Fruit fly (Drosophila melanogaster): ENCODE results near the gene Tep1.

The Tep1 gene

DNA sequence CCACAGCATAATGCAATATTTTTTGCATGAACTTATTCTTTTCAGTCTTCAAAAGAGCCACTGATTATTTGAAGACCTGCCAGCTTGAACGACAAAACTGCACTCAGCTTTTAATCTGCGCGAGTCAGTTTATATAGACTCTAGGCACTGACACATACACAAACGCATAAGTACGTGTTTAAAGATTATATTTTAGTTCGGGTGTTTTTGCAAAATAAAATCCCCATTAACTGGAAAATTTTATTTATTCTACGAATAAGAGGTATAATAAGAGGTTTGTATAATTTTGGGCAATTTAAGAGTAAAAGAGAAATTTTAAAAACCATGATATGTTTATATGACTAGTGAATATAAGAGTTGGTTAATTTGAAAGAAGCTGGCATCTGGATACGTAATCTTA is at the start of gene Tep1:
Gene Tep1, minus strand, starts transcription at position 101 of the 400 bp plus-strand sequence.
- no peak for TF ChIP-seq noc (tag; optimal IDR thresholded peaks at IDR 0.05)

DNA sequence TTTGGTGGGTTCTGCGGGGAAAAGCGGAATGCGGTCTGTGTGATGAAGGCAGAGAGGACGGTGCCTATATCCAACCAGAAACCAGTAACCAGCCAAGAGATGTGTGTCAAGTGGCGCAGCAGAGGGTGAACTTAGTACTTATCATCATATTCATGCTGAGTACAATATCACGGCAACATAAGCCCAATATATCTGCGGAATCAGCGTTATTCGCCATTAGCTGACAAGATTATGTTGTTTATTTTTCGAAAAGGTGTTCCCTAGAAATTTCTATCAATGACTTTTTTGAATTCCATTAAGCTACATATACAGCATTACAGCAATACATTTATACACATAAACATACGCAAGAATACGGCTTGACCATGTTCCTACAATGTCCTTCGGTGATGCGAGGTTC is 47.5 kb upstream of the Tep1 start, which contains the start of gene CG12448:
Gene CG12448, plus strand, starts transcription at position 301 of the 400 bp plus-strand sequence.
- TF ChIP-seq noc (tag; optimal IDR thresholded peaks at IDR 0.05) = no peak

DNA sequence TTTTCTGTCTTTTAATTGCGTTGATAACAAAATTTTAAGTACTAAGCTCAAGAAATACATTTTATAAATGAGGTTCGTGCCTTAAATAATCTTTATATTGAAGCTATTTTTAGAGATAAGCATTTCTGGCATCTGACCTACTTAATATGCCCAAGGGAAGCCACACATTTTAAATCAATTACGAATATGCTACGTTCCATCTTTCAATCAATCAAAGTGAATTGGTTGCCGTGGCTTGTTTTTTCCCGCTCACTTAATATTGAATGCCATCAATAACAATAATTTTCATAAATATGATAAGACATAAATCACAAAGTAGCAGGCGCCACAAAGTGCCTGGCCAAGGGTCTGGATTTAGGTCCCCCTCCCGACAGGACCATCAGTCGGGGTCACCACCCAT is 42.5 kb upstream of the Tep1 start:
- no peak for TF ChIP-seq noc (tag; optimal IDR thresholded peaks at IDR 0.05)

DNA sequence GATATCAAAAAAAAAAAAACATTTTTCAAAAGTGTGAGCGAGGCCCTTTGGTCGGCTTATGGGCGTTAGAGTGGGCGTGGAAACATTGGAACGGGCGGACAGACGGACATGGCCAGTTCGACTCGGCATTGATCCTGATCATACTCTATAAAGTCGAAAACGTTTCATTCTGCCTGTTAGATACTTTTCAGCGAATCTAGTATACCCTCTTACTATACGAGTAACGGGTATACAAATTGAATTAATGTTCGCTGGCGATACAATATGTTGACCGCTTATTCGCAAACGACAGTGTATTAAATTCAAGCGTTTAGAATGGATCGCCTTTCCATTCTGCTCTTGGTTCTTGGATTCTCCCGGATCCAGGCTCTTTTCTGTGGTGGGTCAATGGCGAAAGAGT is 29.5 kb upstream of the Tep1 start, which contains the start of gene CG4793:
Gene CG4793, plus strand, starts transcription at position 301 of the 400 bp plus-strand sequence.
- no peak for TF ChIP-seq noc (tag; optimal IDR thresholded peaks at IDR 0.05)

DNA sequence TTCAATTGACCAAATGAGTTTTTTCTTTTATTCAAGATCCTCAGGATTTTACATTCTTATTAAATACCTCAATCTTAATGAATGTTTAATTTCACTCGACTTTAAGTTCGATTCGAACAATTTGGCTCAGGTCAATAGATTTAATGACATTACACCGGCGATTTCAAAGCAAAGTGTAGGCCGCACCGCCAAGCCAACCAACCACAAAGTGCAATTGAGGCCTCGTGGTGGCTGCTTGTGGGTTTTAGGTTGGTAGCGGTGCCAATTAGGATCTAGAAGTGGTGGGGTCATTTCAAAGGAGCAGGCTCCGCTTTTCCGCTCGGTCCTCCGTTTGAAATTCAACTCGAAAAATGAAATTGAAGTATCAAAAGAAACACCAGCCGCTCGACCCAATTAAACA is 23.0 kb upstream of the Tep1 start, which contains the start of gene CG13244:
Gene CG13244, plus strand, starts transcription at position 301 of the 400 bp plus-strand sequence.
- no peak for TF ChIP-seq noc (tag; optimal IDR thresholded peaks at IDR 0.05)

DNA sequence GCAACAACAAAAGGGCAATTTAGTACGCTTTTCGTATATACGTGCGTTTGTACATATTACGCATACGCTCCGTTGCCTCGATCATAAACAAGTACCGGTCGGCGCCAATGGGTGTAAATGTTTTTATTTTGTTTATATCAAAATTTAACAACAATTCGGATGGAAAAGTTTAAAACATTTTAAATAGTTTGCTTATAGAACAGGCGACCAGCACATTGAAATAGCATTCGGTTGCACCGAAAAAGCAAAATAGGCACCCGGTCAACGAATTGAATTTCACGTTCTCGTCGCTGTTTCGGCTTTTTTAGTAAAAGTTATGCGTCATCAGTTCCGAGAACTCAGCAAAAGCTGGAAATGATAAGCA is 20.0 kb upstream of the Tep1 start:
- TF ChIP-seq noc (tag; optimal IDR thresholded peaks at IDR 0.05) = peak; percentile 45

DNA sequence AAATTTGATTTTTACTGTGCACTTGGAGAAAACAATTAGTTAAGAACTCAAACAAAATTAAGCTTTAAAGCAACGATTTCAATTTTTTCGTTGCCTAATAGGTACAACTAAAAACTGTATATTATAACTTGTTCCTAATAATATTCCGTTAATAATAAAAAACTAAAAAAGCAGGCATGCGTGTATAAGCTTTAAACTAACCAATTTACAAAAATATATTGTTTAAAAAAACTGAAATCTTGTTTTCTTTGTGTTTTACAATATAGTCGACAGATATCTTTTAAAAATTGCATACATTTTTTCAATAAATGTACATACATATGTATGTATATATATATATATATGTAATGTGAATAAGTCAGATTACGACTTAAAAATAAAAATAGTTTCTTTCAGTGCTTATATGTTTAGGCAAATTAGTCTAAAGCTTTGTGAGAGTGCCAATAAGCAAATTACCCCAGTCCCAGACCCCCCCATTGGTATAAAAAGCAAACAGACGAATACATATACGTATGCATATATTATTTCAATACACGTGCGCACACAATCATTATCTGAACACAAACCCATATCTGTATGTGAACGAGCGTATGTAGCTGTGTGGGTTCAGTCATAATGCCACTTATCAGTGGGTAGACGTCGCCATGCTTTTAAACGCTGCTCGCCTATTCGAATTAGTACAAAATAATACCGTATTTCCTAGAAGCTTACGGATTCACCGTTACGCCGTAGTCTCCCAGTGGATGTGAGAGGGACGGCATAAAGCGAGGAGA is 19.5 kb upstream of the Tep1 start:
- peak; percentile 16 for TF ChIP-seq noc (tag; optimal IDR thresholded peaks at IDR 0.05)

DNA sequence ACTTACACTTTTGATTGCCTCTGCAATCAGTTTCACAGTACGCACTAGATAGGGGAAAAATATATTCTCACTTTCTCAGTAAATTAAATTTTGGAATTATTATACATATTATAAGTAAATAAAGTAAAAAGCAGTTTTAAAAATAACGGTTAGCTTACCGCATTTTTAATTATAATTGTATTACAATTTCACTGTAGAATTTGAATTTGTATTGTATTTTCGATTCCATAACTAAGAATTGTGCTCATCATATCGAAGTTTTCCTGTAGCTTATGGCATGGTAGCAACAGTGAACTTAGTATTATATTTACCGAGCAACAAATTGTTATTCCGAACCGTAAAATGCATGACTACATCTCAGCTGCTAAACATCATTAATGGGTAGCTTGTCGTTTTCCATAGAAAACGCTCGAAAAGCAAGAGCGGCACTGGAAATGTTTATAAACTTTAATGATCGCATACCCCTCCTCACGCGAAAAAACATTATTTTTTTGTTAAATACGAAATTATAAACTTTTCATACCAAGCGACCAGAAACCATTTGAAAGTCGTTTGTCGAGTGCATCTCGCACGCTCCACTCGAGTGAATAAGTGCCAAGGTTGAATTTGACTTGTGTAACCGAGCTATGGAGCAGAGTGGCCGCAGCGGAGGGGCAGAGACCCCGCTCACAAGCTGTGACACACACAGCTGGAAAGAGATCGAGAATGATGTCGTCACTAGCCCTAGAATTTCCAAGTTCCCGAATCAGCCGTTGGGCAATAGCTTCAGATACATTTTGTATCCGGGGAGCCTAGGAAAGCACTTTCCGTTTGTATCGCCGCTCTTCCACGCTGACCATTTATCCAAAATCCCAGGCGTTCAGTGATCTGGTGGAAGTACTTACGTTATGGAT is 18.6 kb upstream of the Tep1 start:
- TF ChIP-seq noc (tag; optimal IDR thresholded peaks at IDR 0.05) = peak; percentile 97

DNA sequence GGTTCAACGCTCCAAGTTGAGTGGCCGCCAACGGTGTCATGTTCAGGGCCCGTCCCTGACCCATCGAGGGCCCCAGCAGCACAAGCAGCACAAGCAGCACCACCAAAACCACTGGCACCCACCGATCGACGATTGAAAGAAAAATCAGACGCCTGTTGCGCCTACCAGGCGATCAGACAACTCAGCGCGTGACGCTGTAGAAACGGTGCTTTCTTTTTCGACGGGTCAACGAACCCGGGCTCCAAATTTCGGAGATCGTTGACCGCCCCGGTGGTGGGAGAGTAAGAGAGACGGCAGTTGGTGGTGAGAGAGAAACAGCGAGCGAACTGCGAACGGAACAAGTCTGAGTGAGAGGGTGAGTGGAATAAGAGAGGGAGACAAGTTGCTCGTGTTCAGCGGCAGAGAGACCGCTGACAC is 18.0 kb upstream of the Tep1 start:
- TF ChIP-seq noc (tag; optimal IDR thresholded peaks at IDR 0.05) = no peak

DNA sequence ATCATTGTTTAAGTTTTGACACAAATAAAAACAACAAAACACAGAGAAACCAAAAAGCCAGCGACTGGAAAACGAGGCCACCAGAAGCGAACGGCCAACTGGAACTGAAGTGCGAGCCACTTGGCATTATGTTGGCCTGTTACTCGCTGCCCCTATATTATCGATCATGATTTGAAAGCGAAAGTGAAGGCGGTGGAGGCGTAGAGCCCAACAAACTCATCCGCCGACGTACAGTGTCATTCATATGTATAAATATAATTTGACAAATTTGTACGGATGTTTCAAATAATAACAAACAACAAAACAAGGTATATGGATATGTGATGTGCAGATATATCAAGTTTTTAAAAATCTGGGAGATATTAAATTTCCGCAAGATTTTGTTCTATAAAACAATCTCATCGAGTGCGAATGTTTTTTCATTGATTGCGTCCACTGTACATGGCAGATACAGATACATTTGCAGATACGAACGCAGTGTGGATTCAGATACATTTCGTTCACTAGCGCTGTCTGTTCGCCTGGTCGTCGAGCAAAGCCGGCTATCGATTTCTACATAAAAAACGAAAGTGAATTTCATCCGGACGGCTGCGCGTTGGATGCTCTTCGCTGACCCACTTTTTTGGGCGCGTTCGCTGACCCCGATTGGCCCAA is 17.5 kb upstream of the Tep1 start:
- peak; percentile 87 for TF ChIP-seq noc (tag; optimal IDR thresholded peaks at IDR 0.05)

DNA sequence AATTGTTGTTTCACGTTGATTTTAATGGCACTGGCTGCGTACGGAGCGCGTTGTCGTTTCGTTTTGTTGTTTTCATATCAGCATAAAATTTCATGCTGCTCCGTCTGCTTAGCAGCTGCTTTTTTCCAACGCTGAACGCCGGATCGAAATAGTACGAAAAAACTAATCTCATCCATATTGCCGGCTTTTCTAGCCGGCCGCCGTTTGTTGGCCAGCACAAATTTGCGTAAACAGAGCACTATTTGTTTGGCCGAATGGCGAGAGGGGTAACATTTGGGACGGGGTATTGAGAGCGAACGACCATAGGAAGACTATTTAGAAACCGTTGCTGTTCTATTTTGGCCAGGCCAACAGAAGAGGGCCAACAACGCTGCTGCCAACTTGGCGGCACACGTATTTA is 16.2 kb upstream of the Tep1 start:
- TF ChIP-seq noc (tag; optimal IDR thresholded peaks at IDR 0.05) = peak; percentile 1

DNA sequence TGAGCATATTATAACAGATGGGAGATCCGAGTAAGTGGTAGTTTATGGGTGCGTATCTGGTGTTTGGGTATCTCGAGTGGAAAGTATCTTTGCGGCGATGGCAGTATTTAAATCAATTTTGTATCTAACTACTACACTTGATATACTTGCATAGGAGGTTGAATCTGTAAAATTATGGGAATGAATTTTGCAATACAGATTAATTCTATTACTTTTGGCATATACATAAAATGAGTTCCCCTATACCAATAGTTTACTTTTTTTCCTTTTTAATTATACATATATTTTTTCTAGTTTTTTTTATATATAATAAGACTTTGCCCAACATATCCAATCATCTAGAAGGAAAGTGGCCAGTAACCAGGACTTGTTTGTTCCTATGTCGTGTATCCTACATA is 15.7 kb upstream of the Tep1 start:
- no peak for TF ChIP-seq noc (tag; optimal IDR thresholded peaks at IDR 0.05)

DNA sequence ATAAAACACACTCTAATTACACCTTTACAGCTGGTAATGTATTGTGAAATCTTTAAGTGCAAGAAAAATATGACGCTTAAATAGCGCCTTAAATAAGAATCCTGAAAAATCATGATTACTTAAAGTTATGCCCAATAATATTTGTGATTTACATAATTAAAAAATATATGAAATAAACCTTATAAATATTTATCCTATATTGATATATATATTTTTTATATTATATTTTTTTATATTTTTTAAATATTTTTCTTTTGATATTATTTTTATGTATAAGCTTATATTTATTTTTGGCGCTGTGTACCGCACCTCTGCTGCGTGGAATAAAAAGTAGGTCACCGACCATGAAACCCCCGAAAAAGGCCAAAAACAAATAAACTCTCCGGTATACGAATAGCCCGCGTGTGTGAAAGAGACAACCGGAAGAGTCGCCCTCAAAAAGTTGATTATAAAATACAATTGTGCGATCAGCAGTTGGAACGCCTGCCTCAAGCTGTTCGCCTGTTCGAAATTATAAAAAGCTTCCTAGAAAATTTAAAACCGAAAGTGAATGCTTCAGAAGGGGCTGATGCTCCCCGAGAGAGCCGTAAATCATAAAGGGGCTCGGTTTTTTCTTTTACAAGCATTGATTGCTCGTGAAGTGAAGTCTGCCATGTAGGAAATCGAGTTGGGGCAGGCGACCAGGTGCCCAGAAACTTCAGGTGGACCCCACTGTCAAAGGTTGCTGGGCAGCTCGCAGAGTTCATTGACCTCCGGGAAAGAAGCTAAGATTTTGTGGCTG is 15.1 kb upstream of the Tep1 start:
- peak; percentile 65 for TF ChIP-seq noc (tag; optimal IDR thresholded peaks at IDR 0.05)

DNA sequence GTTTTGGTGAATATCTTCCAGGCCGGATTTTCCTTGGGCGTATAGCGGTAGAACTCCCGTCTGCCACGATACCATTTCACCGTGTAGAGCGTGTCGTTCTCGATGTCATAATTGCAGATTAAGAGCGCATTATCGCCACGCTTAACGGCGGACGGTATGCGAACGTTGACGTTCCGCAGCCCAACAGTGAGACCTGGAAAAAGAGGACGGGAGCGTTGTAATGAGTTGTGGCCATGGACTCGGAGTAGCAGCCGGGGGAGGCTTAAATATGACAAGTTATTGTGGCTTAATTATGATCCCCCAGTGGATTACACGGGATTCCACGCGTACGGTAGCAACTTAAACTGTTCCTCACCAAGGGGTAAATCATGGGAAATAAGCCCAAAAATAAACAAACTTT is 14.5 kb upstream of the Tep1 start:
- no peak for TF ChIP-seq noc (tag; optimal IDR thresholded peaks at IDR 0.05)

DNA sequence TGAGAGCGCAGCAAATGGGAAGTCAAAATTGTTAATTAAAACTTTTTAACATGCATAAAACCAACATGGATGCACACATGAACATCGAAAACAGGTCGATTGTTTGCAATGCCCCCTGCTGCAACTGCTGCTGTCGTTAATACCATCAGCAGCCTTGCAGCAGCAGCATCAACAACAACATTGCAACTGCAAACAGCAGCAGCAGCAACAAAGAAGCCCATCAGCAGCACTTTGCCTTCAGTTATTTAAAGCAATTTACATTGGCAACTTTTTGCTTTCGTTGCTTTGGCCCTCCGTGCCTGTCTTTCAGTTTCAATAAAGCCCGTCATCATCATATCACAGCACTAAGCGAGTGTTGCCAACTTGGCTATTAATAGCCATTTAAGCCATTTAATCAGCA is 13.7 kb upstream of the Tep1 start:
- TF ChIP-seq noc (tag; optimal IDR thresholded peaks at IDR 0.05) = no peak
